Worm (Caenorhabditis elegans): Measurements from ENCODE around the gene C16H3.3.

ce11 chrX:17628345-17628744 is 18.5 kb upstream of the C16H3.3 start:
- TF ChIP-seq him-1 (tag; optimal IDR thresholded peaks at IDR 0.05) (no peak), dao-5 (tag; optimal IDR thresholded peaks at IDR 0.05) (no peak)
